Worm (Caenorhabditis elegans): ENCODE data around the gene C05E11.2.
A peak's percentile ranks its signal among the peaks of the same experiment; 100 is the strongest.

Gene C05E11.2

ce11 chrX:4635643-4636042 lies 48.9 kb downstream of the C05E11.2 start (continued):
- TF ChIP-seq xbp-1 (tag; optimal IDR thresholded peaks at IDR 0.05): peak; percentile 66
- TF ChIP-seq elt-3 (tag; optimal IDR thresholded peaks at IDR 0.05): peak in 1 of 6 experiments; percentile 65
- TF ChIP-seq sup-37 (GFP tag; optimal IDR thresholded peaks at IDR 0.05): no peak
- no peak for TF ChIP-seq Y116A8C.19 (tag; optimal IDR thresholded peaks at IDR 0.05; ENCODE audit: borderline replicate concordance)
- peak; percentile 56 for TF ChIP-seq nhr-19 (GFP tag; conservative IDR thresholded peaks at IDR 0.05)
- no peak for TF ChIP-seq ceh-88 (GFP tag; IDR thresholded peaks at IDR 0.05)
- peak; percentile 75 for TF ChIP-seq nhr-20 (tag; optimal IDR thresholded peaks at IDR 0.05)
- TF ChIP-seq isw-1 (GFP tag; IDR thresholded peaks at IDR 0.05): peak; percentile 21; the same call in 1 of the 2 replicates
- no peak for TF ChIP-seq pqm-1 (tag; optimal IDR thresholded peaks at IDR 0.05)
- TF ChIP-seq snpc-4 (tag; optimal IDR thresholded peaks at IDR 0.05): peak; percentile 33
- TF ChIP-seq vab-15 (tag; optimal IDR thresholded peaks at IDR 0.05): peak; percentile 17
- TF ChIP-seq nhr-47 (tag; optimal IDR thresholded peaks at IDR 0.05): peak; percentile 65
- TF ChIP-seq hlh-4 (tag; optimal IDR thresholded peaks at IDR 0.05): no peak
- peak; percentile 43 for TF ChIP-seq C16A3.4 (tag; optimal IDR thresholded peaks at IDR 0.05)
- 0 out of 2 replicates have a peak, but pooled peaks have one; percentile 37 for TF ChIP-seq grh-1 (GFP tag; IDR thresholded peaks at IDR 0.05)
- TF ChIP-seq tbx-2 (tag; optimal IDR thresholded peaks at IDR 0.05): peak; percentile 46
- peak; percentile 64 for TF ChIP-seq mep-1 (tag; optimal IDR thresholded peaks at IDR 0.05)
- TF ChIP-seq snu-23 (GFP tag; optimal IDR thresholded peaks at IDR 0.05): peak; percentile 70
- TF ChIP-seq fkh-8 (tag; optimal IDR thresholded peaks at IDR 0.05): peak; percentile 21
- no peak for TF ChIP-seq pax-3 (tag; optimal IDR thresholded peaks at IDR 0.05)
- no peak for TF ChIP-seq fkh-4 (tag; optimal IDR thresholded peaks at IDR 0.05; ENCODE audit: borderline replicate concordance)
- TF ChIP-seq skn-1 (tag; optimal IDR thresholded peaks at IDR 0.05): peak; percentile 61
- TF ChIP-seq ztf-4 (tag; optimal IDR thresholded peaks at IDR 0.05): no peak
- peak in 1 of 3 experiments; percentile 49 for TF ChIP-seq ceh-82 (tag; optimal IDR thresholded peaks at IDR 0.05)
- peak; percentile 34 to 64 for TF ChIP-seq lsy-2 (tag; optimal IDR thresholded peaks at IDR 0.05)
- peak; percentile 13 for TF ChIP-seq lin-13 (GFP tag; optimal IDR thresholded peaks at IDR 0.05)
- no peak for TF ChIP-seq sox-4 (tag; optimal IDR thresholded peaks at IDR 0.05)
- TF ChIP-seq elt-2 (tag; optimal IDR thresholded peaks at IDR 0.05): no peak
- TF ChIP-seq unc-98 (GFP tag; IDR thresholded peaks at IDR 0.05): no peak
- TF ChIP-seq nhr-12 (tag; optimal IDR thresholded peaks at IDR 0.05): no peak
- TF ChIP-seq nhr-71 (tag; optimal IDR thresholded peaks at IDR 0.05): peak; percentile 68

- TF ChIP-seq elt-3 (tag; optimal IDR thresholded peaks at IDR 0.05): peak in 1 of 6 experiments; percentile 4
- TF ChIP-seq elt-2 (tag; optimal IDR thresholded peaks at IDR 0.05): peak; percentile 48
- no peak for TF ChIP-seq sox-4 (tag; optimal IDR thresholded peaks at IDR 0.05)
Measured at ce11 chrX:4636143-4636542, 49.4 kb downstream of the C05E11.2 start.

- no peak for TF ChIP-seq dsc-1 (tag; optimal IDR thresholded peaks at IDR 0.05)
- no peak for TF ChIP-seq fkh-8 (tag; optimal IDR thresholded peaks at IDR 0.05)
- no peak for TF ChIP-seq nhr-20 (tag; optimal IDR thresholded peaks at IDR 0.05)
- no peak for TF ChIP-seq egl-13 (tag; optimal IDR thresholded peaks at IDR 0.05)
- no peak for TF ChIP-seq isw-1 (GFP tag; IDR thresholded peaks at IDR 0.05)
- no peak for TF ChIP-seq ets-5 (GFP tag; IDR thresholded peaks at IDR 0.05)
- no peak for TF ChIP-seq ceh-88 (GFP tag; IDR thresholded peaks at IDR 0.05)
- no peak for TF ChIP-seq fkh-4 (tag; optimal IDR thresholded peaks at IDR 0.05; ENCODE audit: borderline replicate concordance)
- TF ChIP-seq ceh-82 (tag; optimal IDR thresholded peaks at IDR 0.05): no peak
Measured at ce11 chrX:4636821-4637220, 50.1 kb downstream of the C05E11.2 start, which contains the start of gene hosl-1. Gene hosl-1, plus strand, starts transcription at chrX:4637121.

Data from whole organism, L1 larva.